Worm (Caenorhabditis elegans) whole organism, L4 larva: ENCODE measurements around the gene viro-2.

Source experiments
- D1046.2 ChIP-seq: fragments of 200-800 bp; sonication (Bioruptor generic); IDR thresholded peaks from 2 replicates; pipeline ENCODE4 v1.3.6; 2022; ENCODE audit warnings: missing genetic modification characterization, missing compliant biosample characterization
- F26F4.8 ChIP-seq: fragments of 200-800 bp; sonication (Bioruptor generic); conservative IDR thresholded peaks from 2 replicates; pipeline ENCODE4 v1.3.6; 2022; ENCODE audit warnings: missing genetic modification characterization, missing compliant biosample characterization
- F37D6.2 ChIP-seq: sonication (generic microtip); optimal IDR thresholded peaks from 2 replicates; lab custom pipeline; 2016; ENCODE audit warnings: mild to moderate bottlenecking, missing genetic modification characterization, missing compliant biosample characterization
- T20F7.1 ChIP-seq: fragments of 200-800 bp; sonication (Bioruptor generic); optimal IDR thresholded peaks from 2 replicates; lab custom pipeline; 2018; ENCODE audit warnings: mild to moderate bottlenecking, missing genetic modification characterization, missing compliant biosample characterization
- Y5F2A.4 ChIP-seq: fragments of 200-800 bp; sonication (Bioruptor generic); optimal IDR thresholded peaks from 2 replicates; lab custom pipeline; 2018; ENCODE audit warnings: mild to moderate bottlenecking, missing genetic modification characterization, missing compliant biosample characterization
- aha-1 ChIP-seq: fragments of 150-350 bp; peaks from one replicate; lab custom pipeline; 2014; ENCODE audit warnings: missing biosample characterization, missing genetic modification characterization
- ceh-28 ChIP-seq: fragments of 150-350 bp; optimal IDR thresholded peaks from 2 replicates; lab custom pipeline; 2014; ENCODE audit warnings: missing biosample characterization, missing genetic modification reagents, missing genetic modification characterization
- ceh-44 ChIP-seq: fragments of 200-800 bp; sonication (Bioruptor generic); IDR thresholded peaks from 2 replicates; pipeline ENCODE4 v1.3.6; 2022; ENCODE audit warnings: missing genetic modification reagents, missing genetic modification characterization, missing compliant biosample characterization
- ceh-82 ChIP-seq: sonication (generic microtip); optimal IDR thresholded peaks from 2 replicates; lab custom pipeline; 2017; ENCODE audit warnings: missing biosample characterization, missing genetic modification characterization
- ces-1 ChIP-seq: fragments of 150-350 bp; sonication (generic microtip); optimal IDR thresholded peaks from 4 replicates; lab custom pipeline; 2014; ENCODE audit warnings: missing biosample characterization, missing genetic modification reagents, missing genetic modification characterization
- ctbp-1 ChIP-seq: fragments of 200-800 bp; sonication (Bioruptor generic); IDR thresholded peaks from 2 replicates; pipeline ENCODE4 v1.3.6; 2022; ENCODE audit warnings: missing genetic modification reagents, missing genetic modification characterization, missing compliant biosample characterization
- daf-12 ChIP-seq: fragments of 150-350 bp; optimal IDR thresholded peaks from 2 replicates; lab custom pipeline; 2014; ENCODE audit warnings: missing biosample characterization, missing genetic modification reagents, missing genetic modification characterization
- daf-16 ChIP-seq, 3 experiments: sonication (generic microtip); optimal IDR thresholded peaks; 2 replicates each; lab custom pipeline; 2016 to 2017; ENCODE audit warnings: missing genetic modification characterization in 3 of 3, missing genetic modification reagents in 3 of 3, mild to moderate bottlenecking in 2 of 3, missing compliant biosample characterization in 2 of 3, missing biosample characterization in 1 of 3, moderate library complexity in 1 of 3
- daf-19 ChIP-seq: fragments of 200-800 bp; sonication (Bioruptor generic); conservative IDR thresholded peaks from 2 replicates; pipeline ENCODE4 v1.3.6; 2022; ENCODE audit warnings: missing genetic modification characterization, missing compliant biosample characterization
- dmd-6 ChIP-seq: fragments of 200-800 bp; sonication (Bioruptor generic); IDR thresholded peaks from 2 replicates; pipeline ENCODE4 v1.3.6; 2022; ENCODE audit warnings: missing genetic modification reagents, missing genetic modification characterization, missing compliant biosample characterization
- dpl-1 ChIP-seq: fragments of 150-350 bp; optimal IDR thresholded peaks from 2 replicates; lab custom pipeline; 2014; ENCODE audit warnings: missing biosample characterization, missing genetic modification reagents, missing genetic modification characterization
- duxl-1 ChIP-seq: sonication (generic microtip); optimal IDR thresholded peaks from 2 replicates; lab custom pipeline; 2016; ENCODE audit warnings: mild to moderate bottlenecking, missing genetic modification characterization, moderate library complexity, missing compliant biosample characterization; ENCODE audit not compliant: poor library complexity
- dve-1 ChIP-seq: sonication (generic microtip); optimal IDR thresholded peaks from 2 replicates; lab custom pipeline; 2017; ENCODE audit warnings: antibody characterized with exemption, mild to moderate bottlenecking, missing genetic modification characterization, missing compliant biosample characterization; ENCODE audit not compliant: insufficient read depth
- egl-43 ChIP-seq: fragments of 200-800 bp; sonication (Bioruptor generic); IDR thresholded peaks from 2 replicates; pipeline ENCODE4 v1.3.6; 2022; ENCODE audit warnings: missing genetic modification reagents, missing genetic modification characterization, missing compliant biosample characterization
- fos-1 ChIP-seq: fragments of 150-350 bp; optimal IDR thresholded peaks from 2 replicates; lab custom pipeline; 2014; ENCODE audit warnings: missing biosample characterization, missing genetic modification characterization
- jun-1 ChIP-seq: fragments of 150-350 bp; optimal IDR thresholded peaks from 2 replicates; lab custom pipeline; 2014; ENCODE audit warnings: missing biosample characterization, missing genetic modification reagents, missing genetic modification characterization
- lim-7 ChIP-seq: fragments of 200-800 bp; sonication (Bioruptor generic); IDR thresholded peaks from 2 replicates; pipeline ENCODE4 v1.3.6; 2022; ENCODE audit warnings: missing genetic modification characterization, missing compliant biosample characterization
- lin-15B ChIP-seq: fragments of 150-350 bp; sonication (generic microtip); optimal IDR thresholded peaks from 3 replicates; lab custom pipeline; 2014; ENCODE audit warnings: missing biosample characterization, missing genetic modification characterization
- lin-38 ChIP-seq: fragments of 200-800 bp; sonication (Bioruptor generic); IDR thresholded peaks from 2 replicates; pipeline ENCODE4 v1.3.6; 2022; ENCODE audit warnings: missing genetic modification reagents, missing genetic modification characterization, missing compliant biosample characterization
- lin-39 ChIP-seq: fragments of 150-350 bp; optimal IDR thresholded peaks from 2 replicates; lab custom pipeline; 2014; ENCODE audit warnings: missing biosample characterization, missing genetic modification reagents, missing genetic modification characterization
- lir-3 ChIP-seq: sonication (generic microtip); optimal IDR thresholded peaks from 2 replicates; lab custom pipeline; 2016; ENCODE audit warnings: mild to moderate bottlenecking, missing genetic modification characterization, missing compliant biosample characterization
- mdl-1 ChIP-seq, 2 experiments: fragments of 150-350 bp in 1 of 2; sonication (generic microtip) in 1 of 2; optimal IDR thresholded peaks; 2 replicates each; lab custom pipeline; 2014 to 2017; ENCODE audit warnings: missing biosample characterization in 2 of 2, missing genetic modification characterization in 2 of 2
- mep-1 ChIP-seq: fragments of 150-350 bp; sonication (generic microtip); optimal IDR thresholded peaks from 3 replicates; lab custom pipeline; 2014; ENCODE audit warnings: missing biosample characterization, missing genetic modification characterization
- mes-2 ChIP-seq: sonication (generic microtip); optimal IDR thresholded peaks from 2 replicates; lab custom pipeline; 2016; ENCODE audit warnings: missing genotype, mild to moderate bottlenecking, missing genetic modification characterization, missing compliant biosample characterization; ENCODE audit not compliant: poor library complexity, severe bottlenecking
- mxl-2 ChIP-seq: fragments of 200-800 bp; sonication (Bioruptor generic); conservative IDR thresholded peaks from 2 replicates; pipeline ENCODE4 v1.3.6; 2022; ENCODE audit warnings: missing genetic modification reagents, missing genetic modification characterization, missing compliant biosample characterization
- nhr-10 ChIP-seq: fragments of 150-350 bp; optimal IDR thresholded peaks from 2 replicates; lab custom pipeline; 2014; ENCODE audit warnings: missing biosample characterization, missing genetic modification characterization
- nhr-11 ChIP-seq: fragments of 150-350 bp; optimal IDR thresholded peaks from 2 replicates; lab custom pipeline; 2014; ENCODE audit warnings: missing biosample characterization, missing genetic modification characterization
- nhr-111 ChIP-seq: fragments of 200-800 bp; sonication (Bioruptor generic); optimal IDR thresholded peaks from 2 replicates; lab custom pipeline; 2018; ENCODE audit warnings: mild to moderate bottlenecking, missing genetic modification characterization, missing compliant biosample characterization
- nhr-41 ChIP-seq: fragments of 200-800 bp; sonication (Bioruptor generic); IDR thresholded peaks from 2 replicates; pipeline ENCODE4 v1.3.6; 2022; ENCODE audit warnings: missing genetic modification reagents, missing genetic modification characterization, missing compliant biosample characterization
- nhr-6 ChIP-seq: fragments of 150-350 bp; optimal IDR thresholded peaks from 2 replicates; lab custom pipeline; 2014; ENCODE audit warnings: missing biosample characterization, missing genetic modification characterization
- pha-4 ChIP-seq, 2 experiments: fragments of 150-350 bp in 1 of 2; fragments of 200-800 bp in 1 of 2; sonication (Bioruptor generic) in 1 of 2; IDR thresholded peaks in 1 of 2; optimal IDR thresholded peaks in 1 of 2; 2 replicates each; pipeline versions ENCODE4 v1.3.6 to Lab custom; 2014 to 2022; ENCODE audit warnings: missing genetic modification characterization in 2 of 2, missing genetic modification reagents in 2 of 2, missing biosample characterization in 1 of 2, missing compliant biosample characterization in 1 of 2
- php-3 ChIP-seq: fragments of 200-800 bp; sonication (Bioruptor generic); IDR thresholded peaks from 2 replicates; pipeline ENCODE4 v1.3.6; 2022; ENCODE audit warnings: missing genetic modification reagents, missing genetic modification characterization, missing compliant biosample characterization
- pqm-1 ChIP-seq: sonication (generic microtip); optimal IDR thresholded peaks from 2 replicates; lab custom pipeline; 2017; ENCODE audit warnings: missing biosample characterization, missing genetic modification characterization
- set-16 ChIP-seq: fragments of 200-800 bp; sonication (Bioruptor generic); IDR thresholded peaks from 2 replicates; pipeline ENCODE4 v1.3.6; 2022; ENCODE audit warnings: missing genetic modification reagents, missing genetic modification characterization, missing compliant biosample characterization
- skn-1 ChIP-seq: fragments of 150-350 bp; optimal IDR thresholded peaks from 2 replicates; lab custom pipeline; 2014; ENCODE audit warnings: missing biosample characterization, missing genetic modification characterization
- snpc-1.2 ChIP-seq: fragments of 200-800 bp; sonication (Bioruptor generic); IDR thresholded peaks from 2 replicates; pipeline ENCODE4 v1.3.6; 2022; ENCODE audit warnings: missing genetic modification reagents, missing genetic modification characterization, missing compliant biosample characterization
- spr-3 ChIP-seq: fragments of 200-800 bp; sonication (Bioruptor generic); optimal IDR thresholded peaks from 2 replicates; lab custom pipeline; 2018; ENCODE audit warnings: mild to moderate bottlenecking, missing genetic modification characterization, missing compliant biosample characterization
- tra-1 ChIP-seq: fragments of 200-800 bp; sonication (Bioruptor generic); IDR thresholded peaks from 2 replicates; pipeline ENCODE4 v1.3.6; 2022; ENCODE audit warnings: missing genetic modification reagents, missing genetic modification characterization, missing compliant biosample characterization
- unc-39 ChIP-seq: sonication (generic microtip); optimal IDR thresholded peaks from 2 replicates; lab custom pipeline; 2017; ENCODE audit warnings: missing biosample characterization, missing genetic modification characterization
- unc-62 ChIP-seq, 3 experiments: fragments of 150-350 bp in 1 of 3; sonication (generic microtip); optimal IDR thresholded peaks in 2 of 3; peaks in 1 of 3; 1 replicate in 1 of 3; 2 replicates in 2 of 3; lab custom pipeline; 2014 to 2017; ENCODE audit warnings: missing biosample characterization in 3 of 3, missing genetic modification characterization in 3 of 3, missing genetic modification reagents in 3 of 3, missing genotype in 1 of 3
- zag-1 ChIP-seq: fragments of 150-350 bp; optimal IDR thresholded peaks from 2 replicates; lab custom pipeline; 2014; ENCODE audit warnings: missing biosample characterization, missing genetic modification characterization
- zfp-2 ChIP-seq: sonication (generic microtip); optimal IDR thresholded peaks from 2 replicates; lab custom pipeline; 2016; ENCODE audit warnings: mild to moderate bottlenecking, missing genetic modification characterization, missing compliant biosample characterization
- zip-11 ChIP-seq: fragments of 200-800 bp; sonication (Bioruptor generic); IDR thresholded peaks from 2 replicates; pipeline ENCODE4 v1.3.6; 2022; ENCODE audit warnings: missing genetic modification characterization, missing compliant biosample characterization
- zip-2 ChIP-seq: fragments of 150-350 bp; optimal IDR thresholded peaks from 2 replicates; lab custom pipeline; 2014; ENCODE audit warnings: missing biosample characterization, missing genetic modification characterization
- ztf-7 ChIP-seq: fragments of 150-350 bp; optimal IDR thresholded peaks from 2 replicates; lab custom pipeline; 2014; ENCODE audit warnings: missing biosample characterization, missing genetic modification characterization

The viro-2 gene

DNA sequence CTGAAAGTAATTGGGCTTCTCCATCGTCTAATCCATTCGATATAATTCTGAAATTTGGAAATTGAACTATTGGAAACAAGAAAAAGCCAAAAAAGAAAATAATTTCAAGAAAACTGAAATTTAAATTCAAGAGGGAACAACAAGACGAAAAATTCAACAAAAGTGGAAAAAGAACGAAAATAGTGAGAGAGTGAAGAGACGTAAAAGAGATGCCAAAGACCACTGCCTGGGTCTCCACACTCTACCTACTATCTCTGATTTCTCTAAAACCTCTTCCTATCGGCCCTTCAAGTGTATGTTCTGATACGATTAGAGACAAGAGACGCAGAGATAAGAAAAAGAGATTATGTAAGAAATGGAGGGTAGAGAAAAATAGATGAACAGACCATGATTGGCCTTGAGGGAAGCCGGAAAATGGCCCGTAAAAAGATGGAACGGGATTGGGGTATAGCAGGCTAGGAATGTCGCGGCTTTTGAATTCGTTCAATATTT, 25.1 kb downstream of the viro-2 start, which contains the start of gene ogt-1 (continued):
- no peak for TF ChIP-seq ztf-7 (tag; lab: Kevin White, UChicago)
- TF ChIP-seq ces-1 (GFP tag; lab: Kevin White, UChicago), result peak; percentile 58
- TF ChIP-seq lim-7 (GFP tag; lab: Robert Waterston, UW), result no peak
- TF ChIP-seq set-16, result no peak
- peak; percentile 65 for TF ChIP-seq jun-1 (tag; lab: Kevin White, UChicago)
- peak; percentile 61 for TF ChIP-seq dpl-1 (GFP tag; lab: Kevin White, UChicago)
- no peak for TF ChIP-seq ceh-44
- peak; percentile 72 for TF ChIP-seq aha-1
- peak in 1 of 2 experiments; percentile 24 for TF ChIP-seq daf-16 (GFP tag; optimal IDR thresholded peaks at IDR 0.05; lab: Kevin White, UChicago)
- peak; percentile 82 for TF ChIP-seq daf-16 (tag; optimal IDR thresholded peaks at IDR 0.05; lab: Kevin White, UChicago)
- TF ChIP-seq lin-38 (GFP tag; lab: Robert Waterston, UW), result peak; percentile 64
- TF ChIP-seq mxl-2 (GFP tag; lab: Robert Waterston, UW), result no peak
- no peak for TF ChIP-seq pqm-1 (tag; lab: Kevin White, UChicago)
- no peak for TF ChIP-seq egl-43
- no peak for TF ChIP-seq ceh-82 (tag; lab: Kevin White, UChicago)
- TF ChIP-seq zag-1, result no peak
- TF ChIP-seq mes-2 (tag; lab: Kevin White, UChicago), result peak; percentile 81
- TF ChIP-seq skn-1 (tag; lab: Kevin White, UChicago), result no peak
- TF ChIP-seq php-3 (GFP tag; lab: Robert Waterston, UW), result 0 out of 2 replicates have a peak, but pooled peaks have one; percentile 36
- TF ChIP-seq nhr-6 (tag; lab: Kevin White, UChicago), result peak; percentile 92
- TF ChIP-seq F26F4.8 (GFP tag; lab: Robert Waterston, UW), result no peak
- peak; percentile 47 for TF ChIP-seq nhr-11 (tag; lab: Kevin White, UChicago)
- peak; percentile 89 for TF ChIP-seq dve-1
- peak; percentile 80 for TF ChIP-seq duxl-1
- TF ChIP-seq fos-1, result no peak
- TF ChIP-seq nhr-41 (GFP tag; lab: Robert Waterston, UW), result no peak
- TF ChIP-seq Y5F2A.4 (GFP tag; lab: Kevin White, UChicago), result no peak
- no peak for TF ChIP-seq zip-2 (tag; lab: Kevin White, UChicago)
- peak; percentile 62; the same call in 1 of the 2 replicates for TF ChIP-seq tra-1 (GFP tag; lab: Robert Waterston, UW)
- TF ChIP-seq spr-3, result peak; percentile 24
- peak; percentile 32 for TF ChIP-seq ceh-28 (tag; lab: Kevin White, UChicago)
- TF ChIP-seq lir-3, result no peak
- TF ChIP-seq F37D6.2, result peak; percentile 40
- TF ChIP-seq ctbp-1 (GFP tag; lab: Robert Waterston, UW), result peak; percentile 84
- TF ChIP-seq daf-19 (GFP tag; lab: Robert Waterston, UW), result 0 out of 2 replicates have a peak, but pooled peaks have one; percentile 34
- peak; percentile 74 for TF ChIP-seq T20F7.1 (GFP tag; lab: Kevin White, UChicago)
- peak; percentile 87 to 88 for TF ChIP-seq mdl-1 (tag; optimal IDR thresholded peaks at IDR 0.05; lab: Kevin White, UChicago)
- no peak for TF ChIP-seq daf-12 (tag; lab: Kevin White, UChicago)
- peak; percentile 51 for TF ChIP-seq nhr-10 (tag; lab: Kevin White, UChicago)
- no peak for TF ChIP-seq nhr-111 (GFP tag; lab: Kevin White, UChicago)
- peak; percentile 65; the same call in 1 of the 2 replicates for TF ChIP-seq pha-4 (GFP tag; IDR thresholded peaks at IDR 0.05; lab: Robert Waterston, UW)
- peak; percentile 91 for TF ChIP-seq pha-4 (tag; optimal IDR thresholded peaks at IDR 0.05; lab: Kevin White, UChicago)
- TF ChIP-seq D1046.2 (GFP tag; lab: Robert Waterston, UW), result no peak
- TF ChIP-seq unc-39, result no peak
- TF ChIP-seq snpc-1.2, result no peak
- no peak for TF ChIP-seq zip-11 (GFP tag; lab: Robert Waterston, UW)
- TF ChIP-seq lin-15B (tag; lab: Kevin White, UChicago), result no peak
- peak; percentile 88 for TF ChIP-seq mep-1 (tag; lab: Kevin White, UChicago)
- TF ChIP-seq unc-62 (GFP tag; optimal IDR thresholded peaks at IDR 0.05 in 1 of 2; lab: Kevin White, UChicago), result peak in 1 of 2 experiments; percentile 99
- TF ChIP-seq unc-62 (tag; optimal IDR thresholded peaks at IDR 0.05; lab: Kevin White, UChicago), result no peak
- TF ChIP-seq lin-39 (tag; lab: Kevin White, UChicago), result no peak
- TF ChIP-seq dmd-6 (GFP tag; lab: Robert Waterston, UW), result peak; percentile 79
- TF ChIP-seq zfp-2, result no peak
